Worm (Caenorhabditis elegans): Measurements from ENCODE around the gene vps-16.

vps-16 gene

ce11 chrIII:6442305-6443125 is 9.5 kb downstream of the vps-16 start, which contains the start of gene mel-32 (continued):
- no peak for TF ChIP-seq irx-1 (tag; optimal IDR thresholded peaks at IDR 0.05)
- peak in 1 of 6 experiments; percentile 67 for TF ChIP-seq elt-3 (tag; optimal IDR thresholded peaks at IDR 0.05)
- no peak for TF ChIP-seq mef-2 (tag; optimal IDR thresholded peaks at IDR 0.05)
- no peak for TF ChIP-seq fkh-10 (GFP tag; optimal IDR thresholded peaks at IDR 0.05)
- TF ChIP-seq unc-130 (tag; optimal IDR thresholded peaks at IDR 0.05), result no peak
- no peak for TF ChIP-seq hpl-2 (GFP tag; optimal IDR thresholded peaks at IDR 0.05)
- no peak for TF ChIP-seq dsc-1 (tag; optimal IDR thresholded peaks at IDR 0.05)
- TF ChIP-seq zag-1 (tag; optimal IDR thresholded peaks at IDR 0.05), result no peak
- TF ChIP-seq xbp-1 (tag; optimal IDR thresholded peaks at IDR 0.05), result no peak
- TF ChIP-seq ces-1 (GFP tag; optimal IDR thresholded peaks at IDR 0.05), result no peak
- TF ChIP-seq unc-30 (tag; optimal IDR thresholded peaks at IDR 0.05), result no peak
- no peak for TF ChIP-seq fos-1 (tag; optimal IDR thresholded peaks at IDR 0.05)
- TF ChIP-seq mab-9 (GFP tag; IDR thresholded peaks at IDR 0.05), result no peak
- TF ChIP-seq nhr-47 (tag; optimal IDR thresholded peaks at IDR 0.05), result peak; percentile 20
- TF ChIP-seq fkh-4 (tag; optimal IDR thresholded peaks at IDR 0.05; ENCODE audit: borderline replicate concordance), result no peak
- TF ChIP-seq nhr-20 (tag; optimal IDR thresholded peaks at IDR 0.05), result peak; percentile 36
- TF ChIP-seq tlp-1 (tag; optimal IDR thresholded peaks at IDR 0.05), result no peak
- TF ChIP-seq blmp-1 (tag; optimal IDR thresholded peaks at IDR 0.05), result peak; percentile 84
- no peak for TF ChIP-seq ets-5 (GFP tag; IDR thresholded peaks at IDR 0.05)
- TF ChIP-seq sptf-1 (tag; optimal IDR thresholded peaks at IDR 0.05), result no peak
- no peak for TF ChIP-seq nhr-12 (tag; optimal IDR thresholded peaks at IDR 0.05)
- peak; percentile 41 for TF ChIP-seq nhr-71 (tag; optimal IDR thresholded peaks at IDR 0.05)
- peak; percentile 71 to 83 (median 75) for TF ChIP-seq dpl-1 (GFP tag; optimal IDR thresholded peaks at IDR 0.05)
- no peak for TF ChIP-seq ztf-11 (tag; optimal IDR thresholded peaks at IDR 0.05)
- TF ChIP-seq efl-3 (GFP tag; optimal IDR thresholded peaks at IDR 0.05), result no peak
- TF ChIP-seq ceh-63 (GFP tag; optimal IDR thresholded peaks at IDR 0.05), result no peak
- TF ChIP-seq swsn-7 (tag; optimal IDR thresholded peaks at IDR 0.05), result no peak
- peak; percentile 12 for TF ChIP-seq nhr-85 (tag)
- peak in 1 of 2 experiments; percentile 55 for TF ChIP-seq lsy-2 (tag; optimal IDR thresholded peaks at IDR 0.05)
- no peak for TF ChIP-seq Y116A8C.19 (tag; optimal IDR thresholded peaks at IDR 0.05; ENCODE audit: borderline replicate concordance)
- peak; percentile 51 for TF ChIP-seq elt-2 (tag; optimal IDR thresholded peaks at IDR 0.05)
- TF ChIP-seq pag-3 (tag; optimal IDR thresholded peaks at IDR 0.05; ENCODE audit: borderline replicate concordance, insufficient read depth), result no peak
- no peak for TF ChIP-seq pax-3 (tag; optimal IDR thresholded peaks at IDR 0.05)
- no peak for TF ChIP-seq fkh-8 (tag; optimal IDR thresholded peaks at IDR 0.05)
- TF ChIP-seq ztf-4 (tag; optimal IDR thresholded peaks at IDR 0.05), result no peak
- peak in 1 of 3 experiments; percentile 15 for TF ChIP-seq ceh-82 (tag; optimal IDR thresholded peaks at IDR 0.05)
- TF ChIP-seq C04F5.9 (tag; optimal IDR thresholded peaks at IDR 0.05), result no peak
- TF ChIP-seq nhr-84 (tag; optimal IDR thresholded peaks at IDR 0.05), result no peak
- no peak for TF ChIP-seq vab-15 (tag; optimal IDR thresholded peaks at IDR 0.05)
- TF ChIP-seq lin-15B (tag; optimal IDR thresholded peaks at IDR 0.05), result no peak
- TF ChIP-seq grh-1 (GFP tag; IDR thresholded peaks at IDR 0.05), result no peak
- TF ChIP-seq ceh-90 (tag; optimal IDR thresholded peaks at IDR 0.05), result no peak
- no peak for TF ChIP-seq isw-1 (GFP tag; IDR thresholded peaks at IDR 0.05)
- no peak for TF ChIP-seq aly-2 (tag; optimal IDR thresholded peaks at IDR 0.05)
- no peak for TF ChIP-seq unc-62 (GFP tag; optimal IDR thresholded peaks at IDR 0.05)
- TF ChIP-seq lir-3 (tag; optimal IDR thresholded peaks at IDR 0.05; ENCODE audit: poor library complexity), result no peak
- no peak for TF ChIP-seq hlh-17 (GFP tag; optimal IDR thresholded peaks at IDR 0.05; ENCODE audit: borderline replicate concordance)
- TF ChIP-seq skn-1 (tag; optimal IDR thresholded peaks at IDR 0.05), result no peak
- no peak for TF ChIP-seq egl-13 (tag; optimal IDR thresholded peaks at IDR 0.05)
- no peak for TF ChIP-seq ceh-88 (GFP tag; IDR thresholded peaks at IDR 0.05)
- no peak for TF ChIP-seq zip-4 (GFP tag; optimal IDR thresholded peaks at IDR 0.05)
- no peak for TF ChIP-seq ama-1 (optimal IDR thresholded peaks at IDR 0.05)
